Worm (Caenorhabditis elegans) whole organism, mixed stage, embryonic: ENCODE data around the gene R01H2.1.

Experiments
- bed-3 ChIP-seq: fragments of 200-800 bp; sonication (Bioruptor generic); optimal IDR thresholded peaks from 3 replicates; lab custom pipeline; 2018; ENCODE audit warnings: mild to moderate bottlenecking, missing genetic modification characterization, moderate library complexity, missing compliant biosample characterization
- blmp-1 ChIP-seq: fragments of 150-350 bp; optimal IDR thresholded peaks from 2 replicates; lab custom pipeline; 2014; ENCODE audit warnings: missing biosample characterization, missing genetic modification characterization
- ceh-43 ChIP-seq: fragments of 200-800 bp; sonication (Bioruptor generic); optimal IDR thresholded peaks from 2 replicates; lab custom pipeline; 2018; ENCODE audit warnings: mild to moderate bottlenecking, missing genetic modification characterization, moderate library complexity, missing compliant biosample characterization
- ceh-83 ChIP-seq: fragments of 200-800 bp; sonication (Bioruptor generic); optimal IDR thresholded peaks from 2 replicates; lab custom pipeline; 2018; ENCODE audit warnings: mild to moderate bottlenecking, missing genetic modification characterization, missing compliant biosample characterization
- ces-1 ChIP-seq: fragments of 150-350 bp; optimal IDR thresholded peaks from 2 replicates; lab custom pipeline; 2014; ENCODE audit warnings: missing biosample characterization, missing genetic modification reagents, missing genetic modification characterization
- drap-1 ChIP-seq: fragments of 200-800 bp; sonication (Bioruptor generic); optimal IDR thresholded peaks from 3 replicates; lab custom pipeline; 2018; ENCODE audit warnings: mild to moderate bottlenecking, missing genetic modification characterization, missing compliant biosample characterization
- elt-1 ChIP-seq: sonication (generic microtip); optimal IDR thresholded peaks from 2 replicates; lab custom pipeline; 2017; ENCODE audit warnings: missing genetic modification characterization, mild to moderate bottlenecking, missing compliant biosample characterization, antibody characterized with exemption, moderate library complexity, borderline replicate concordance; ENCODE audit not compliant: insufficient read depth
- elt-3 ChIP-seq: fragments of 150-350 bp; optimal IDR thresholded peaks from 2 replicates; lab custom pipeline; 2014; ENCODE audit warnings: missing biosample characterization, missing genetic modification characterization
- ham-2 ChIP-seq: fragments of 200-800 bp; sonication (Bioruptor generic); optimal IDR thresholded peaks from 2 replicates; lab custom pipeline; 2018; ENCODE audit warnings: mild to moderate bottlenecking, missing genetic modification characterization, missing compliant biosample characterization
- hlh-1 ChIP-seq: fragments of 150-350 bp; optimal IDR thresholded peaks from 2 replicates; lab custom pipeline; 2014; ENCODE audit warnings: missing biosample characterization, missing genetic modification reagents, missing genetic modification characterization
- lin-13 ChIP-seq: fragments of 150-350 bp; optimal IDR thresholded peaks from 2 replicates; lab custom pipeline; 2014; ENCODE audit warnings: missing biosample characterization, missing genetic modification characterization
- lin-32 ChIP-seq: fragments of 200-800 bp; sonication (Bioruptor generic); optimal IDR thresholded peaks from 2 replicates; lab custom pipeline; 2018; ENCODE audit warnings: mild to moderate bottlenecking, missing genetic modification characterization, missing compliant biosample characterization
- lsy-2 ChIP-seq: fragments of 150-350 bp; optimal IDR thresholded peaks from 2 replicates; lab custom pipeline; 2014; ENCODE audit warnings: missing biosample characterization, missing genetic modification characterization
- mab-5 ChIP-seq: fragments of 150-350 bp; optimal IDR thresholded peaks from 2 replicates; lab custom pipeline; 2014; ENCODE audit warnings: missing biosample characterization, missing genetic modification characterization
- mep-1 ChIP-seq: fragments of 150-350 bp; optimal IDR thresholded peaks from 2 replicates; lab custom pipeline; 2017; ENCODE audit warnings: missing biosample characterization, missing genetic modification reagents, missing genetic modification characterization, inconsistent platforms
- mls-2 ChIP-seq: sonication (generic microtip); optimal IDR thresholded peaks from 2 replicates; lab custom pipeline; 2016; ENCODE audit warnings: mild to moderate bottlenecking, missing genetic modification characterization, moderate library complexity, missing compliant biosample characterization
- nhr-12 ChIP-seq: fragments of 150-350 bp; optimal IDR thresholded peaks from 2 replicates; lab custom pipeline; 2014; ENCODE audit warnings: missing biosample characterization, missing genetic modification characterization
- nhr-2 ChIP-seq: fragments of 150-350 bp; optimal IDR thresholded peaks from 2 replicates; lab custom pipeline; 2014; ENCODE audit warnings: missing biosample characterization, missing genetic modification characterization
- nhr-237 ChIP-seq: fragments of 150-350 bp; optimal IDR thresholded peaks from 2 replicates; lab custom pipeline; 2014; ENCODE audit warnings: missing biosample characterization, missing genetic modification characterization
- nhr-76 ChIP-seq: sonication (generic microtip); optimal IDR thresholded peaks from 2 replicates; lab custom pipeline; 2017; ENCODE audit warnings: missing biosample characterization, missing genetic modification characterization
- pha-4 ChIP-seq: fragments of 150-350 bp; optimal IDR thresholded peaks from 2 replicates; lab custom pipeline; 2018; ENCODE audit warnings: missing biosample characterization, missing genetic modification reagents, missing genetic modification characterization
- snpc-4 ChIP-seq: fragments of 150-350 bp; optimal IDR thresholded peaks from 2 replicates; lab custom pipeline; 2014; ENCODE audit warnings: missing biosample characterization, missing genetic modification characterization
- sptf-1 ChIP-seq: sonication (generic microtip); optimal IDR thresholded peaks from 2 replicates; lab custom pipeline; 2017; ENCODE audit warnings: mild to moderate bottlenecking, missing genetic modification characterization, moderate library complexity, missing compliant biosample characterization
- tbx-8 ChIP-seq: fragments of 200-800 bp; sonication (Bioruptor generic); optimal IDR thresholded peaks from 2 replicates; lab custom pipeline; 2018; ENCODE audit warnings: mild to moderate bottlenecking, missing genetic modification characterization, moderate library complexity, missing compliant biosample characterization
- unc-39 ChIP-seq: fragments of 150-350 bp; optimal IDR thresholded peaks from 2 replicates; lab custom pipeline; 2014; ENCODE audit warnings: missing biosample characterization, missing genetic modification characterization
- zip-8 ChIP-seq: fragments of 150-350 bp; optimal IDR thresholded peaks from 2 replicates; lab custom pipeline; 2014; ENCODE audit warnings: missing biosample characterization, missing genetic modification characterization
- ztf-11 ChIP-seq: fragments of 150-350 bp; optimal IDR thresholded peaks from 2 replicates; lab custom pipeline; 2014; ENCODE audit warnings: missing biosample characterization, missing genetic modification characterization

The R01H2.1 gene

DNA sequence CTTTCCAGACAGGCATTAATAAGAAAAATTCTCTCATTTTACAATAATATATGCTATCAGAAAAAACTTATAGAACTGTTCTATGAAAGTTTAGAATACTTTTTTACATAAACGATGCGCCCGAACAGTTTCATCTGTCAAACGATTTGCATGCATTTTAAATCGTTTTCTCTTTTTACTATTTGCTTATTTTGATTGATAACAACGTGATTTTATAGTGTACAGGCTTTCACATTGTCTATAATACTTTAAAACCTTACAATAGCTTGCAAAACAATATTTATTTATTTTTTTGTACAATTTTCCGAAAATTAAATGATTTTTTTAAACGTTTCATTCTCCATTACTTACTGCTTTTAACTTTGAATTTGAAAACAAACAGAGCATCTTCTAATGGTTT lies 17.0 kb upstream of the R01H2.1 start, which contains the start of gene R01H2.7:
TSS of gene R01H2.7 (minus strand) at position 101 of the 400 bp plus-strand sequence.
- TF ChIP-seq nhr-237 (tag; lab: Kevin White, UChicago): no peak
- TF ChIP-seq ces-1 (GFP tag; lab: Kevin White, UChicago): no peak
- no peak for TF ChIP-seq ceh-83 (GFP tag; lab: Kevin White, UChicago)

DNA sequence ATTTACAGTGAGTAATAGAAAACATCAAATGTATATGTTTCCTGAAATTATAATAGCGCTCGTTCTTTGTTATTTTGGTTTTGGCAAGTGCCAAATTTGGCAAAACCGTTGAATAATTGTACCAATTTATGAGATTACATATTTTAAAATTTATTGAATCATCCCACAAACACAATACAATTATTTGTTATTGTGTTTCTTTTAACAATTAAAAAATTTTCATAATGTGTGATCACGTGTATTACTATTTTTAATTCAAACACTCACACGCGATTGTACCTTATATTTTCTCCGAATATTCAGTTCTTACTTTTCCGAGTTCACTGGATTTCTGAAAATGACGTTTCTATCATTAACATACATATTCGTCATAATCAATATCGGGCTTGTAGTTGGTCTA lies 6.4 kb upstream of the R01H2.1 start, which contains the start of gene R01H2.2:
TSS of gene R01H2.2 (plus strand) at position 301 of the 400 bp plus-strand sequence.
- TF ChIP-seq drap-1 (no peak), nhr-12 (tag; lab: Kevin White, UChicago) (no peak), ham-2 (GFP tag; lab: Kevin White, UChicago) (no peak), lsy-2 (tag; lab: Kevin White, UChicago) (no peak), nhr-237 (tag; lab: Kevin White, UChicago) (no peak), ces-1 (GFP tag; lab: Kevin White, UChicago) (no peak), mls-2 (tag; lab: Kevin White, UChicago) (no peak), ztf-11 (tag; lab: Kevin White, UChicago) (no peak), bed-3 (GFP tag; lab: Kevin White, UChicago) (no peak), tbx-8 (GFP tag; lab: Kevin White, UChicago) (no peak), sptf-1 (tag; lab: Kevin White, UChicago) (no peak), unc-39 (tag; lab: Kevin White, UChicago) (no peak), snpc-4 (tag; lab: Kevin White, UChicago) (no peak), mab-5 (tag; lab: Kevin White, UChicago) (no peak), elt-3 (tag; lab: Kevin White, UChicago) (no peak), ceh-83 (GFP tag; lab: Kevin White, UChicago) (no peak), hlh-1 (tag; lab: Kevin White, UChicago) (no peak)

DNA sequence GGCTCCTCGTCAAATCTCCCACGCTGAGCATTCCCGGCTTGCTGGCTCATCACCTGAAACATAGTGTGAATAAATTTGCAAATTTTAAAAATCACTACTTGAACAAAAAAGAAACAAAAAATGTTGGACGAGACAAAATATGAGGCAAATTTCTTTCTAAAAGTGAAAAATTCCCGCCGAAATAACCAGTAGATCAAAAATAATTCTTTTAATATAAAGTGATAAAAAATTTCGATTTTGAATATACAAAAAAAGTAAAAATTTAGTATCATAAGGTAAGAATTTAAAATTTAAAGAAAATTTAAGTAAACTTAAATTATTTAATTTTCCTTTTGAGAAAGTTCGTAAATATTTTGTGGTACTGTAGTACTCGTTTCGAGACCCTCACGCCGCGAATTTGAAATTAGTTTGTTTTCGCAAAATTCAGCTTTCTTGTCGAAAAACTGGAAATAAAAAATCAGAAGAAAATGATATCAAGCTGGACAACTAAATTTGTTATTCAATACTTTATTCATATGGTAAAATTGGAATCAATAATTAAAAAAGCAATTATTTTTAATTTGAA lies 2.1 kb upstream of the R01H2.1 start, which contains the start of gene egg-2:
TSS of gene egg-2 (minus strand) at position 53 of the 565 bp plus-strand sequence.
- no peak for TF ChIP-seq blmp-1
- no peak for TF ChIP-seq mep-1 (tag; lab: Kevin White, UChicago)
- TF ChIP-seq nhr-2 (tag; lab: Kevin White, UChicago): no peak
- no peak for TF ChIP-seq drap-1

DNA sequence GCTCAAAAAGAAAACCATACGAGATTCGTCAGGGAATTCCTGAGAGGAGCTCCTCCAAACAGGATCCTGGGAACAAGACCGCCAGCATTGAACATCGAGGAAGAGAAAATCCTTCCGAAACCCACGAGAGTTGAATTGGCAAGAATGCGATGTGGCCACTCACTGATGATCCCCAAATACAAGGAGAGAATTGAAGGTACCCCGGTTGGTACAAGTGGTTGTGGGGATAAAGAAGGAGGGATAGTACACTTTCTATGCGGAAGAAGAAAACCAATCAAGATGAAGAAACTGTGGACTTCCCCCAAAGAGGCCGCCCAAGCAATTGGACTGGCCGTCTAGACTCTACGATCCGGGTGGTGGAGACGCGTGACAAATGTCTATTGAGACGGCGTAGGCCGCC lies 381 bp downstream of the R01H2.1 start:
- TF ChIP-seq sptf-1 (tag; lab: Kevin White, UChicago) (no peak), zip-8 (tag; lab: Kevin White, UChicago) (no peak), ceh-43 (GFP tag; lab: Kevin White, UChicago) (no peak), hlh-1 (tag; lab: Kevin White, UChicago) (no peak), snpc-4 (tag; lab: Kevin White, UChicago) (no peak), bed-3 (GFP tag; lab: Kevin White, UChicago) (no peak), elt-3 (tag; lab: Kevin White, UChicago) (no peak), unc-39 (tag; lab: Kevin White, UChicago) (no peak), mep-1 (tag; lab: Kevin White, UChicago) (no peak), elt-1 (tag; lab: Kevin White, UChicago) (no peak)

DNA sequence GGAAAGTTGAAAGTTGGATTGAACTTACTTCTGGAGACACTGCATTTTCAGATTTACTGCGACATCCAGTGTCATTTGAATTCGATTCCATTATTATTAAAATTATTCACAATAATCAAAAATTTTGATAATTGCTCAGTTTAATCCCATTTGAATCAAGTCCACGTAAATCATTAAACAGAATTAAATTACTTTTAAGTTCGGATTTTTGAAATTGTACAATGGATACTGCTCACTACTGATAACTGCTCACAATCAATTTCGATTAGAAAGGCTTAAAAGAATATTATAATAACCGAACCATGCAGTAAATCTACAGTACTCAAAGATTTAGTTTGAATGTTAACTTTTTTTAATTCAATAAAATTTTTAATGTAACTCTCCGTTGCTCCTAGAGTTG lies 1.5 kb downstream of the R01H2.1 start, which contains the start of gene R01H2.4:
TSS of gene R01H2.4 (minus strand) at position 101 of the 400 bp plus-strand sequence.
- TF ChIP-seq nhr-237 (tag; lab: Kevin White, UChicago) (no peak), nhr-76 (tag; lab: Kevin White, UChicago) (no peak), lin-32 (GFP tag; lab: Kevin White, UChicago) (no peak), drap-1 (no peak), pha-4 (tag; lab: Kevin White, UChicago) (no peak), ces-1 (GFP tag; lab: Kevin White, UChicago) (no peak), lin-13 (tag; lab: Kevin White, UChicago) (no peak), unc-39 (tag; lab: Kevin White, UChicago) (no peak), bed-3 (GFP tag; lab: Kevin White, UChicago) (no peak), ham-2 (GFP tag; lab: Kevin White, UChicago) (no peak), ceh-83 (GFP tag; lab: Kevin White, UChicago) (no peak)
